Fruit fly (Drosophila melanogaster) whole organism, adult: ENCODE data around the gene Ugt37A3.

Experiments
- CG11617 ChIP-seq: fragments of 200-800 bp; sonication (Bioruptor generic); optimal IDR thresholded peaks from 2 replicates; lab custom pipeline; 2017; ENCODE audit warnings: mild to moderate bottlenecking, missing biosample characterization, missing genetic modification reagents, missing genetic modification characterization
- CG12768 ChIP-seq: fragments of 200-800 bp; sonication (Bioruptor generic); optimal IDR thresholded peaks from 2 replicates; lab custom pipeline; 2017; ENCODE audit warnings: missing biosample characterization, missing genetic modification characterization, mild to moderate bottlenecking, moderate library complexity, missing genetic modification reagents
- CG14711 ChIP-seq: fragments of 200-800 bp; sonication (Bioruptor generic); optimal IDR thresholded peaks from 2 replicates; lab custom pipeline; 2018; ENCODE audit warnings: missing biosample characterization, mild to moderate bottlenecking, missing genetic modification characterization, moderate library complexity
- CG33017 ChIP-seq: fragments of 200-800 bp; sonication (Bioruptor generic); optimal IDR thresholded peaks from 2 replicates; lab custom pipeline; 2018; ENCODE audit warnings: missing biosample characterization, mild to moderate bottlenecking, missing genetic modification characterization, moderate library complexity
- CG5204 ChIP-seq: fragments of 200-800 bp; sonication (Bioruptor generic); optimal IDR thresholded peaks from 2 replicates; lab custom pipeline; 2016; ENCODE audit warnings: missing biosample characterization, missing genetic modification characterization
- CG7045 ChIP-seq: fragments of 200-800 bp; sonication (Bioruptor generic); optimal IDR thresholded peaks from 2 replicates; lab custom pipeline; 2017; ENCODE audit warnings: missing biosample characterization, mild to moderate bottlenecking, missing genetic modification characterization
- CG7101 ChIP-seq: fragments of 200-800 bp; sonication (Bioruptor generic); optimal IDR thresholded peaks from 2 replicates; lab custom pipeline; 2018; ENCODE audit warnings: missing biosample characterization, mild to moderate bottlenecking, missing genetic modification characterization, moderate library complexity
- Clk ChIP-seq: fragments of 200-800 bp; sonication (Bioruptor generic); optimal IDR thresholded peaks from 2 replicates; lab custom pipeline; 2017; ENCODE audit warnings: missing biosample characterization, missing genetic modification characterization
- Hr96 ChIP-seq: fragments of 200-800 bp; sonication (Bioruptor generic); optimal IDR thresholded peaks from 2 replicates; lab custom pipeline; 2016; ENCODE audit warnings: missing biosample characterization, missing genetic modification characterization
- bab1 ChIP-seq: fragments of 200-800 bp; sonication (Bioruptor generic); optimal IDR thresholded peaks from 3 replicates; lab custom pipeline; 2019; ENCODE audit warnings: missing biosample characterization, mild to moderate bottlenecking, missing genetic modification characterization, moderate library complexity
- cnc ChIP-seq, 2 experiments: fragments of >200 bp; optimal IDR thresholded peaks; 2 replicates each; lab custom pipeline; 2017
- kay ChIP-seq: fragments of 200-800 bp; sonication (Bioruptor generic); peaks from one replicate; lab custom pipeline; 2016; ENCODE audit warnings: missing biosample characterization, missing genetic modification characterization, borderline replicate concordance
- pad ChIP-seq: fragments of 200-800 bp; sonication (Bioruptor generic); optimal IDR thresholded peaks from 3 replicates; lab custom pipeline; 2017; ENCODE audit warnings: missing biosample characterization, missing genetic modification characterization, mild to moderate bottlenecking, moderate library complexity, missing genetic modification reagents

dm6 chr3R:12723759-12724158 lies 19.7 kb downstream of the Ugt37A3 start:
- no peak for TF ChIP-seq pad (GFP tag; lab: Kevin White, UChicago)
- no peak for TF ChIP-seq CG7045 (GFP tag; lab: Kevin White, UChicago)
- no peak for TF ChIP-seq CG14711 (tag; lab: Kevin White, UChicago)
- TF ChIP-seq CG7101 (tag; lab: Kevin White, UChicago) = peak; percentile 30
- no peak for TF ChIP-seq Hr96 (GFP tag; lab: Kevin White, UChicago)
- TF ChIP-seq bab1 (GFP tag; lab: Kevin White, UChicago) = peak; percentile 31
- peak; percentile 3 for TF ChIP-seq kay (GFP tag; lab: Kevin White, UChicago)
- TF ChIP-seq cnc (optimal IDR thresholded peaks at IDR 0.05; lab: Kevin White, UChicago) = no peak
- no peak for TF ChIP-seq CG11617 (GFP tag; lab: Kevin White, UChicago)
- no peak for TF ChIP-seq CG12768 (GFP tag; lab: Kevin White, UChicago)
- no peak for TF ChIP-seq CG5204 (GFP tag; lab: Kevin White, UChicago)
- TF ChIP-seq Clk (GFP tag; lab: Kevin White, UChicago) = no peak
- no peak for TF ChIP-seq CG33017 (tag; lab: Kevin White, UChicago)
